Fruit fly (Drosophila melanogaster): ENCODE results near the gene Trmt112.

Trmt112 gene

DNA sequence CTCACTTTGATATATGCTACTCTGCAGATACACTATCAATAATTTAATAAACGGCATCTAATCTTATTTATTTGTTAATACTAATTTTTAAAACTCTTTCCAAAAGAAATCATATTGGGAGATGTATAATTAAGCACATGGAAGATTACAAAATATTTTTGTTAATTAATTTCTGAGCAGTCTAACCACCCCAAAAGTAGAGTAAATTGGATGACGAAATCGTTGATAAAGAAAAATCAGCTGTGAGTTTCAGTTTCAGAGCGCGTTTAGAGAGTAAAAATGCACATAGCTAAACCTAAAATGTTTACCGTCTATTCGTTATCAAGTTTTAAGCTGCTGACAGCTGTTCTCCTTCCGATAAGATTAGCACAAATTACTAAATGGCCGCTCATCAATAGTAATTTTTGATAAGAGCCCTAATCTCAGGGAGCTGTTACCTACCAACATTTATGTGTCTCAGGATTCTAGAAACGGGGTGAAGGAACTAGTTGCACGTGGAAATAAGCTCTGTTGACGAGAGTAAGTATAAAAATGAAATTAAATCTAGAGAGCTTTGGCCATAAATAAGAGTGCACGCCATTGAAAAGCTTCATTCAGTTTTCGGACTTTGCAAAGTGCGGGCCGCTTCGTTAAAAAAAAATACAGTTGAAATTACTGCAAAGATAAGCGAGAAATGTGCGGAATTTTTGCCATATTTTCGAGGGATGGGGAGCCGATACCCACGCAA, 43.9 kb downstream of the Trmt112 start, which contains the start of the genes chb and AsnS (continued):
- TF ChIP-seq cato (GFP tag; optimal IDR thresholded peaks at IDR 0.05; ENCODE audit: borderline replicate concordance): peak; percentile 78
- peak; percentile 26; the same call in 1 of the 2 replicates for TF ChIP-seq Poxn (GFP tag; IDR thresholded peaks at IDR 0.05)
- TF ChIP-seq YL-1 (GFP tag; optimal IDR thresholded peaks at IDR 0.05): no peak
- TF ChIP-seq CG10565 (GFP tag; optimal IDR thresholded peaks at IDR 0.05): no peak
- TF ChIP-seq CG1603 (tag; optimal IDR thresholded peaks at IDR 0.05): peak; percentile 89
- TF ChIP-seq pnt (GFP tag; optimal IDR thresholded peaks at IDR 0.05): peak; percentile 51
- TF ChIP-seq CG8089 (GFP tag; optimal IDR thresholded peaks at IDR 0.05): peak; percentile 43
- peak; percentile 94 for TF ChIP-seq CG12391 (tag; optimal IDR thresholded peaks at IDR 0.05)
- peak; percentile 91 for TF ChIP-seq Meics (GFP tag; optimal IDR thresholded peaks at IDR 0.05)
- TF ChIP-seq zen2 (GFP tag; IDR thresholded peaks at IDR 0.05; ENCODE audit: partially characterized antibody): no peak
- TF ChIP-seq CG18764 (GFP tag; optimal IDR thresholded peaks at IDR 0.05): peak; percentile 68
- peak; percentile 96 for TF ChIP-seq PHDP (tag; optimal IDR thresholded peaks at IDR 0.05)
- peak; percentile 80 for TF ChIP-seq slou (GFP tag; optimal IDR thresholded peaks at IDR 0.05)
- no peak for TF ChIP-seq CTCF (GFP tag; optimal IDR thresholded peaks at IDR 0.05)
- TF ChIP-seq NC2α (GFP tag; optimal IDR thresholded peaks at IDR 0.05): peak; percentile 20
- TF ChIP-seq disco-r (GFP tag; optimal IDR thresholded peaks at IDR 0.05): peak; percentile 42
- peak; percentile 72 for TF ChIP-seq tio (GFP tag; optimal IDR thresholded peaks at IDR 0.05)
- peak; percentile 56 for TF ChIP-seq CG10959 (GFP tag; IDR thresholded peaks at IDR 0.05)
- TF ChIP-seq CG31224 (GFP tag; IDR thresholded peaks at IDR 0.05): peak; percentile 88
- TF ChIP-seq pfk (GFP tag; optimal IDR thresholded peaks at IDR 0.05): no peak
- TF ChIP-seq cg (GFP tag; optimal IDR thresholded peaks at IDR 0.05): no peak
- peak; percentile 70 for TF ChIP-seq CG7271 (tag; optimal IDR thresholded peaks at IDR 0.05)
- peak; percentile 70 for TF ChIP-seq CG14710 (tag; optimal IDR thresholded peaks at IDR 0.05)
- peak; percentile 92 for TF ChIP-seq ttk (GFP tag; IDR thresholded peaks at IDR 0.05)
- peak; percentile 39 for TF ChIP-seq Ets65A (GFP tag)
- TF ChIP-seq Bgb (GFP tag; IDR thresholded peaks at IDR 0.05; ENCODE audit: partially characterized antibody): no peak
- TF ChIP-seq Max (GFP tag; optimal IDR thresholded peaks at IDR 0.05): peak; percentile 82
- TF ChIP-seq Oli (tag; optimal IDR thresholded peaks at IDR 0.05): peak; percentile 94
- peak; percentile 96 for TF ChIP-seq row (GFP tag; IDR thresholded peaks at IDR 0.05)
- no peak for TF ChIP-seq bbx (GFP tag; IDR thresholded peaks at IDR 0.05; ENCODE audit: partially characterized antibody)
- peak; percentile 81 for TF ChIP-seq CG1024 (GFP tag; IDR thresholded peaks at IDR 0.05)
- TF ChIP-seq NFAT (GFP tag; IDR thresholded peaks at IDR 0.05): peak; percentile 85
- no peak for TF ChIP-seq ato (GFP tag; IDR thresholded peaks at IDR 0.05; ENCODE audit: partially characterized antibody)
- TF ChIP-seq Atf-2 (GFP tag; optimal IDR thresholded peaks at IDR 0.05): peak; percentile 21
- peak; percentile 51 for TF ChIP-seq CG15601 (tag; optimal IDR thresholded peaks at IDR 0.05)
- peak; percentile 55 for TF ChIP-seq tx (GFP tag; optimal IDR thresholded peaks at IDR 0.05)
- no peak for TF ChIP-seq dm (GFP tag; optimal IDR thresholded peaks at IDR 0.05)
- peak; percentile 63 for TF ChIP-seq CG1647 (GFP tag; optimal IDR thresholded peaks at IDR 0.05)
- peak; percentile 91 for TF ChIP-seq Asciz (GFP tag; optimal IDR thresholded peaks at IDR 0.05)
- TF ChIP-seq kay (GFP tag; optimal IDR thresholded peaks at IDR 0.05): peak; percentile 72
- TF ChIP-seq CG12071 (GFP tag; optimal IDR thresholded peaks at IDR 0.05): peak; percentile 83
- peak; percentile 97 for TF ChIP-seq gem (tag; optimal IDR thresholded peaks at IDR 0.05)
- TF ChIP-seq Dip2 (GFP tag; IDR thresholded peaks at IDR 0.05): no peak
- TF ChIP-seq pum (GFP tag; optimal IDR thresholded peaks at IDR 0.05): peak; percentile 61
- TF ChIP-seq CG16813 (GFP tag; IDR thresholded peaks at IDR 0.05; ENCODE audit: partially characterized antibody): no peak
- no peak for TF ChIP-seq Hr39 (optimal IDR thresholded peaks at IDR 0.05)
- TF ChIP-seq CG6272 (GFP tag; IDR thresholded peaks at IDR 0.05): peak; percentile 84
- peak; percentile 80 for TF ChIP-seq Chrac-16 (GFP tag; optimal IDR thresholded peaks at IDR 0.05)
- TF ChIP-seq Ssrp (tag; optimal IDR thresholded peaks at IDR 0.05): peak; percentile 90
- TF ChIP-seq lab (GFP tag; optimal IDR thresholded peaks at IDR 0.05): peak; percentile 92
